Worm (Caenorhabditis elegans) whole organism, L3 larva: ENCODE data around the gene M6.11.

Source experiments
- ama-1 ChIP-seq: fragments of 150-350 bp; optimal IDR thresholded peaks from 2 replicates; lab custom pipeline; 2018
- ceh-82 ChIP-seq: fragments of 150-350 bp; optimal IDR thresholded peaks from 2 replicates; lab custom pipeline; 2014; ENCODE audit warnings: missing biosample characterization, missing genetic modification characterization
- egl-5 ChIP-seq: fragments of 150-350 bp; optimal IDR thresholded peaks from 2 replicates; lab custom pipeline; 2017; ENCODE audit warnings: missing biosample characterization, missing genetic modification reagents, missing genetic modification characterization, inconsistent platforms
- elt-1 ChIP-seq: fragments of 150-350 bp; optimal IDR thresholded peaks from 2 replicates; lab custom pipeline; 2014; ENCODE audit warnings: missing biosample characterization, missing genetic modification characterization
- fkh-10 ChIP-seq: sonication (generic microtip); optimal IDR thresholded peaks from 2 replicates; lab custom pipeline; 2017; ENCODE audit warnings: missing biosample characterization, missing genetic modification reagents, missing genetic modification characterization
- mml-1 ChIP-seq: fragments of 150-350 bp; sonication (generic microtip); optimal IDR thresholded peaks from 3 replicates; lab custom pipeline; 2014; ENCODE audit warnings: missing biosample characterization, missing genetic modification characterization
- nhr-11 ChIP-seq: fragments of 150-350 bp; optimal IDR thresholded peaks from 2 replicates; lab custom pipeline; 2014; ENCODE audit warnings: missing biosample characterization, missing genetic modification characterization
- nhr-76 ChIP-seq: fragments of 150-350 bp; sonication (generic microtip); optimal IDR thresholded peaks from 5 replicates; lab custom pipeline; 2014; ENCODE audit warnings: missing biosample characterization, missing genetic modification characterization
- nhr-77 ChIP-seq: fragments of 150-350 bp; optimal IDR thresholded peaks from 2 replicates; lab custom pipeline; 2014; ENCODE audit warnings: missing biosample characterization, missing genetic modification characterization
- pha-4 ChIP-seq: fragments of 150-350 bp; optimal IDR thresholded peaks from 2 replicates; lab custom pipeline; 2014; ENCODE audit warnings: missing biosample characterization, missing genetic modification reagents, missing genetic modification characterization
- skn-1 ChIP-seq: fragments of 150-350 bp; optimal IDR thresholded peaks from 2 replicates; lab custom pipeline; 2014; ENCODE audit warnings: missing biosample characterization, missing genetic modification characterization
- tbx-2 ChIP-seq: sonication (generic microtip); optimal IDR thresholded peaks from 2 replicates; lab custom pipeline; 2016; ENCODE audit warnings: mild to moderate bottlenecking, missing genetic modification characterization, missing compliant biosample characterization
- unc-39 ChIP-seq: sonication (generic microtip); optimal IDR thresholded peaks from 4 replicates; lab custom pipeline; 2017; ENCODE audit warnings: missing biosample characterization, missing genetic modification characterization
- ztf-4 ChIP-seq: fragments of 150-350 bp; optimal IDR thresholded peaks from 2 replicates; lab custom pipeline; 2014; ENCODE audit warnings: missing biosample characterization, missing genetic modification characterization

DNA sequence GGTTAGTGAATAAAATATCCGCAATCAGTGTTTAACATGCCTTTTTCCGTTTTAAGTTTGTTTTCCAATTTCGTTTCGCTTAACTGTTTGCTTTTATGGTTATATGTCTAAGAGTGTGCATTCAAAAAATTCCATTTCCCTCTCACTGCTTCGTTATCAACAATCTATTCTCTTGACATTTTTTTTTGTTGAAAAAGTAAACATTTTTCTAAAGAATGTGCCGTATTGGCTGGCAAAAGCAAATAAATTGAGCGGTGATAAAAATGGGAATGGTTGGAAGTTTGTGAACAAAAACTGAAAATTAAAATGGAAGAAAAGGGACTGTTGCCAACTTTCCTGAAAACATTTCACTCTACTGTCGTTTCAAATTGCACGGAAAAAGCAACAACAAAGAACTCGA lies 10.3 kb upstream of the M6.11 start:
- no peak for TF ChIP-seq nhr-77 (tag; lab: Kevin White, UChicago)
- no peak for TF ChIP-seq elt-1 (tag; lab: Kevin White, UChicago)
- TF ChIP-seq ztf-4: no peak
- TF ChIP-seq fkh-10 (GFP tag; lab: Kevin White, UChicago): no peak
- peak; percentile 85 for TF ChIP-seq pha-4
- TF ChIP-seq skn-1 (tag; lab: Kevin White, UChicago): no peak
- no peak for TF ChIP-seq ceh-82
- TF ChIP-seq mml-1 (tag; lab: Kevin White, UChicago): no peak
- TF ChIP-seq nhr-11: no peak
- TF ChIP-seq egl-5 (tag; lab: Kevin White, UChicago): no peak
- no peak for TF ChIP-seq unc-39 (tag; lab: Kevin White, UChicago)
- no peak for TF ChIP-seq ama-1
- TF ChIP-seq tbx-2: no peak
- no peak for TF ChIP-seq nhr-76 (tag; lab: Kevin White, UChicago)
